Fruit fly (Drosophila melanogaster) whole organism, embryonic: ENCODE data around the gene sro.

Experiments
- Antp ChIP-seq: fragments of 200-800 bp; sonication (Bioruptor generic); optimal IDR thresholded peaks from 3 replicates; lab custom pipeline; 2016; ENCODE audit warnings: missing biosample characterization, missing genetic modification characterization
- Bgb ChIP-seq: fragments of 200-800 bp; sonication (Bioruptor generic); IDR thresholded peaks from 2 replicates; pipeline ENCODE4 v1.3.6; 2022; ENCODE audit warnings: missing biosample characterization, missing genetic modification characterization; ENCODE audit not compliant: partially characterized antibody
- CG11085 ChIP-seq: fragments of 200-800 bp; sonication (Bioruptor generic); IDR thresholded peaks from 2 replicates; pipeline ENCODE4 v1.3.6; 2022; ENCODE audit warnings: missing biosample characterization, missing genetic modification characterization
- CG11696 ChIP-seq: fragments of 200-800 bp; sonication (Bioruptor generic); IDR thresholded peaks from 2 replicates; pipeline ENCODE4 v1.3.6; 2022; ENCODE audit warnings: missing biosample characterization, missing genetic modification characterization
- CG12659 ChIP-seq: fragments of 200-800 bp; sonication (Bioruptor generic); optimal IDR thresholded peaks from 3 replicates; lab custom pipeline; 2017; ENCODE audit warnings: mild to moderate bottlenecking, missing biosample characterization, missing genetic modification reagents, missing genetic modification characterization
- CG13287 ChIP-seq: fragments of 200-800 bp; sonication (Bioruptor generic); IDR thresholded peaks from 2 replicates; pipeline ENCODE4 v1.3.6; 2022; ENCODE audit warnings: missing biosample characterization, missing genetic modification characterization; ENCODE audit not compliant: partially characterized antibody
- CG13894 ChIP-seq: fragments of 200-800 bp; sonication (Bioruptor generic); optimal IDR thresholded peaks from 3 replicates; lab custom pipeline; 2018; ENCODE audit warnings: missing biosample characterization, mild to moderate bottlenecking, missing genetic modification characterization, moderate library complexity
- CG14667 ChIP-seq: fragments of 200-800 bp; sonication (Bioruptor generic); IDR thresholded peaks from 2 replicates; pipeline ENCODE4 v1.3.6; 2022; ENCODE audit warnings: missing biosample characterization, missing genetic modification characterization
- CG15073 ChIP-seq: fragments of 200-800 bp; sonication (Bioruptor generic); optimal IDR thresholded peaks from 2 replicates; lab custom pipeline; 2016; ENCODE audit warnings: missing biosample characterization, missing genetic modification characterization
- CG1602 ChIP-seq: fragments of 200-800 bp; sonication (Bioruptor generic); optimal IDR thresholded peaks from 3 replicates; lab custom pipeline; 2016; ENCODE audit warnings: missing biosample characterization, missing genetic modification characterization
- CG17385 ChIP-seq: fragments of 200-800 bp; sonication (Bioruptor generic); optimal IDR thresholded peaks from 3 replicates; lab custom pipeline; 2018; ENCODE audit warnings: missing biosample characterization, mild to moderate bottlenecking, missing genetic modification characterization
- CG33213 ChIP-seq: fragments of 200-800 bp; sonication (Bioruptor generic); optimal IDR thresholded peaks from 3 replicates; lab custom pipeline; 2016; ENCODE audit warnings: missing biosample characterization, missing genetic modification characterization
- CG34224 ChIP-seq: fragments of 200-800 bp; sonication (Bioruptor generic); IDR thresholded peaks from 3 replicates; pipeline ENCODE4 v1.3.6; 2022; ENCODE audit warnings: missing biosample characterization, missing genetic modification characterization; ENCODE audit not compliant: partially characterized antibody
- CG4328 ChIP-seq: fragments of 200-800 bp; sonication (Bioruptor generic); optimal IDR thresholded peaks from 3 replicates; lab custom pipeline; 2017; ENCODE audit warnings: missing biosample characterization, missing genetic modification reagents, missing genetic modification characterization
- CG4424 ChIP-seq: fragments of 200-800 bp; sonication (Bioruptor generic); optimal IDR thresholded peaks from 3 replicates; lab custom pipeline; 2016; ENCODE audit warnings: missing biosample characterization, missing genetic modification characterization
- CG5953 ChIP-seq: fragments of 200-800 bp; sonication (Bioruptor generic); IDR thresholded peaks from 2 replicates; pipeline ENCODE4 v1.3.6; 2022; ENCODE audit warnings: missing biosample characterization, missing genetic modification characterization
- CG6254 ChIP-seq: fragments of 200-800 bp; sonication (Bioruptor generic); optimal IDR thresholded peaks from 3 replicates; lab custom pipeline; 2017; ENCODE audit warnings: mild to moderate bottlenecking, missing biosample characterization, missing genetic modification reagents, missing genetic modification characterization
- CG7556 ChIP-seq: fragments of 200-800 bp; sonication (Bioruptor generic); optimal IDR thresholded peaks from 2 replicates; lab custom pipeline; 2017; ENCODE audit warnings: missing biosample characterization, mild to moderate bottlenecking, missing genetic modification characterization
- Ets65A ChIP-seq: fragments of 200-800 bp; sonication (Bioruptor generic); peaks from one replicate; lab custom pipeline; 2016; ENCODE audit warnings: missing biosample characterization, missing genetic modification characterization
- HLH4C ChIP-seq: fragments of 200-800 bp; sonication (Bioruptor generic); IDR thresholded peaks from 3 replicates; pipeline ENCODE4 v1.3.6; 2022; ENCODE audit warnings: missing biosample characterization, missing genetic modification characterization; ENCODE audit not compliant: partially characterized antibody
- Hmr ChIP-seq: fragments of 200-800 bp; sonication (Bioruptor generic); optimal IDR thresholded peaks from 3 replicates; lab custom pipeline; 2017; ENCODE audit warnings: mild to moderate bottlenecking, missing biosample characterization, missing genetic modification reagents, missing genetic modification characterization
- Lim3 ChIP-seq: fragments of 200-800 bp; sonication (Bioruptor generic); IDR thresholded peaks from 2 replicates; pipeline ENCODE4 v1.3.6; 2022; ENCODE audit warnings: missing biosample characterization, missing genetic modification characterization
- Neu2 ChIP-seq: fragments of 200-800 bp; sonication (Bioruptor generic); optimal IDR thresholded peaks from 3 replicates; lab custom pipeline; 2016; ENCODE audit warnings: missing biosample characterization, missing genetic modification characterization, borderline replicate concordance
- Pdp1 ChIP-seq, 2 experiments: fragments of 200-800 bp; sonication (Bioruptor generic); optimal IDR thresholded peaks; 3 replicates each; lab custom pipeline; 2016; ENCODE audit warnings: missing biosample characterization in 2 of 2, missing genetic modification characterization in 2 of 2, mild to moderate bottlenecking in 1 of 2, moderate library complexity in 1 of 2
- Sry-δ ChIP-seq: fragments of 200-800 bp; sonication (Bioruptor generic); optimal IDR thresholded peaks from 2 replicates; lab custom pipeline; 2016; ENCODE audit warnings: missing biosample characterization, missing genetic modification characterization
- ara ChIP-seq: fragments of 200-800 bp; sonication (Bioruptor generic); IDR thresholded peaks from 2 replicates; pipeline ENCODE4 v1.3.6; 2022; ENCODE audit warnings: missing biosample characterization, missing genetic modification characterization
- az2 ChIP-seq: fragments of 200-800 bp; sonication (Bioruptor generic); optimal IDR thresholded peaks from 3 replicates; lab custom pipeline; 2016; ENCODE audit warnings: missing biosample characterization, missing genetic modification characterization
- bcd ChIP-seq: fragments of 200-800 bp; sonication (Bioruptor generic); optimal IDR thresholded peaks from 2 replicates; lab custom pipeline; 2017; ENCODE audit warnings: missing biosample characterization, mild to moderate bottlenecking, missing genetic modification characterization
- bsh ChIP-seq, 2 experiments: fragments of 200-800 bp; sonication (Bioruptor generic); optimal IDR thresholded peaks; 2 replicates each; lab custom pipeline; 2017 to 2018; ENCODE audit warnings: mild to moderate bottlenecking in 2 of 2, missing biosample characterization in 2 of 2, missing genetic modification characterization in 2 of 2, moderate library complexity in 1 of 2
- btn ChIP-seq: fragments of 200-800 bp; sonication (Bioruptor generic); optimal IDR thresholded peaks from 2 replicates; lab custom pipeline; 2016; ENCODE audit warnings: missing biosample characterization, missing genetic modification characterization
- cad ChIP-seq: fragments of >200 bp; optimal IDR thresholded peaks from 2 replicates; lab custom pipeline; 2017; ENCODE audit warnings: missing biosample characterization, missing genetic modification characterization
- corto ChIP-seq: fragments of 200-800 bp; sonication (Bioruptor generic); optimal IDR thresholded peaks from 2 replicates; lab custom pipeline; 2016; ENCODE audit warnings: missing biosample characterization, mild to moderate bottlenecking, missing genetic modification characterization, moderate library complexity
- da ChIP-seq: fragments of 200-800 bp; sonication (Bioruptor generic); optimal IDR thresholded peaks from 2 replicates; lab custom pipeline; 2016; ENCODE audit warnings: missing biosample characterization, missing genetic modification characterization
- dysf ChIP-seq: fragments of 200-800 bp; sonication (Bioruptor generic); IDR thresholded peaks from 3 replicates; pipeline ENCODE4 v1.3.6; 2022; ENCODE audit warnings: missing biosample characterization, missing genetic modification characterization
- eve ChIP-seq, 2 experiments: fragments of >200 bp; optimal IDR thresholded peaks; 2 replicates each; lab custom pipeline; 2017; ENCODE audit warnings: missing biosample characterization in 2 of 2, missing genetic modification characterization in 2 of 2
- gfzf ChIP-seq: fragments of 200-800 bp; sonication (Bioruptor generic); optimal IDR thresholded peaks from 2 replicates; lab custom pipeline; 2016; ENCODE audit warnings: missing biosample characterization, mild to moderate bottlenecking, missing genetic modification characterization, moderate library complexity
- grn ChIP-seq: fragments of 200-800 bp; sonication (Bioruptor generic); optimal IDR thresholded peaks from 3 replicates; lab custom pipeline; 2017; ENCODE audit warnings: missing biosample characterization, missing genetic modification characterization
- gt ChIP-seq: fragments of 200-800 bp; sonication (Bioruptor generic); IDR thresholded peaks from 2 replicates; pipeline ENCODE4 v1.3.6; 2022; ENCODE audit warnings: missing biosample characterization, missing genetic modification characterization
- jumu ChIP-seq: fragments of 200-800 bp; sonication (Bioruptor generic); optimal IDR thresholded peaks from 3 replicates; lab custom pipeline; 2016; ENCODE audit warnings: missing biosample characterization, missing genetic modification characterization
- p53 ChIP-seq: fragments of 200-800 bp; sonication (Bioruptor generic); optimal IDR thresholded peaks from 2 replicates; lab custom pipeline; 2016; ENCODE audit warnings: missing biosample characterization, missing genetic modification characterization
- pb ChIP-seq: fragments of 200-800 bp; sonication (Bioruptor generic); optimal IDR thresholded peaks from 3 replicates; lab custom pipeline; 2016; ENCODE audit warnings: missing biosample characterization, missing genetic modification characterization
- prd ChIP-seq, 3 experiments: fragments of >200 bp in 2 of 3; fragments of 200-800 bp in 1 of 3; sonication (Bioruptor generic) in 1 of 3; optimal IDR thresholded peaks in 2 of 3; IDR thresholded peaks in 1 of 3; 2 replicates in 2 of 3; 3 replicates in 1 of 3; pipeline versions ENCODE4 v1.3.6 to Lab custom; 2017 to 2022; ENCODE audit warnings: missing biosample characterization in 1 of 3, missing genetic modification characterization in 1 of 3
- row ChIP-seq: fragments of 200-800 bp; sonication (Bioruptor generic); IDR thresholded peaks from 3 replicates; pipeline ENCODE4 v1.3.6; 2022; ENCODE audit warnings: missing biosample characterization, missing genetic modification characterization
- sima ChIP-seq: fragments of 200-800 bp; sonication (Bioruptor generic); optimal IDR thresholded peaks from 2 replicates; lab custom pipeline; 2016; ENCODE audit warnings: missing biosample characterization, missing genetic modification characterization
- tll ChIP-seq, 2 experiments: fragments of 200-800 bp in 1 of 2; fragments of >200 bp in 1 of 2; sonication (Bioruptor generic) in 1 of 2; optimal IDR thresholded peaks; 2 replicates each; lab custom pipeline; 2017 to 2019; ENCODE audit warnings: missing biosample characterization in 2 of 2, missing genetic modification characterization in 2 of 2, mild to moderate bottlenecking in 1 of 2, moderate library complexity in 1 of 2
- zen ChIP-seq: fragments of 200-800 bp; sonication (Bioruptor generic); optimal IDR thresholded peaks from 3 replicates; lab custom pipeline; 2018; ENCODE audit warnings: missing biosample characterization, mild to moderate bottlenecking, missing genetic modification characterization, moderate library complexity

The sro gene

dm6 chr3R:29794161-29794882, at the start of gene sro:
sro (plus strand) TSS chr3R:29794597.
- TF ChIP-seq tll (GFP tag; optimal IDR thresholded peaks at IDR 0.05; lab: Kevin White, UChicago) (peak in 1 of 2 experiments; percentile 85), HLH4C (GFP tag; lab: Robert Waterston, UW) (0 out of 3 replicates have a peak, but pooled peaks have one; percentile 24), Ets65A (GFP tag; lab: Kevin White, UChicago) (peak; percentile 78), CG7556 (GFP tag; lab: Kevin White, UChicago) (no peak), az2 (GFP tag; lab: Kevin White, UChicago) (no peak), zen (tag; lab: Kevin White, UChicago) (peak; percentile 63), cad (GFP tag; lab: Kevin White, UChicago) (peak; percentile 54)

dm6 chr3R:29745056-29745455, 49.3 kb upstream of the sro start, which contains the start of the genes Wdr24 and IntS11:
Wdr24 (minus strand) TSS chr3R:29745092.
IntS11 (plus strand) TSS chr3R:29745337.
- TF ChIP-seq CG4424 (GFP tag; lab: Kevin White, UChicago) (peak; percentile 42), CG11085 (GFP tag; lab: Robert Waterston, UW) (peak; percentile 92), CG5953 (GFP tag; lab: Robert Waterston, UW) (peak; percentile 80; the same call in 1 of the 2 replicates), Pdp1 (GFP tag; optimal IDR thresholded peaks at IDR 0.05; lab: Kevin White, UChicago) (peak; percentile 66 to 88), ara (peak; percentile 81), CG13894 (tag; lab: Kevin White, UChicago) (no peak), gt (GFP tag; lab: Robert Waterston, UW) (peak; percentile 68), CG34224 (GFP tag; lab: Robert Waterston, UW) (peak; percentile 31; the same call in 1 of the 3 replicates), prd (optimal IDR thresholded peaks at IDR 0.05; lab: Kevin White, UChicago) (no peak), prd (GFP tag; IDR thresholded peaks at IDR 0.05; lab: Robert Waterston, UW) (peak; percentile 96), Lim3 (GFP tag; lab: Robert Waterston, UW) (peak; percentile 64), jumu (GFP tag; lab: Kevin White, UChicago) (peak; percentile 56), CG17385 (GFP tag; lab: Kevin White, UChicago) (peak; percentile 64), CG15073 (GFP tag; lab: Kevin White, UChicago) (no peak), bcd (peak; percentile 87), Neu2 (GFP tag; lab: Kevin White, UChicago) (no peak), CG4328 (GFP tag; lab: Kevin White, UChicago) (peak; percentile 47), btn (GFP tag; lab: Kevin White, UChicago) (no peak), sima (GFP tag; lab: Kevin White, UChicago) (no peak), Sry-δ (GFP tag; lab: Kevin White, UChicago) (peak; percentile 52), bsh (GFP tag; optimal IDR thresholded peaks at IDR 0.05; lab: Kevin White, UChicago) (peak; percentile 70 to 72), grn (GFP tag; lab: Kevin White, UChicago) (peak; percentile 47), Hmr (peak; percentile 82), CG33213 (GFP tag; lab: Kevin White, UChicago) (peak; percentile 42), Antp (peak; percentile 58), pb (GFP tag; lab: Kevin White, UChicago) (no peak), p53 (GFP tag; lab: Kevin White, UChicago) (no peak), CG6254 (GFP tag; lab: Kevin White, UChicago) (peak; percentile 30), CG14667 (GFP tag; lab: Robert Waterston, UW) (peak; percentile 94), CG11696 (GFP tag; lab: Robert Waterston, UW) (no peak), gfzf (peak; percentile 61), corto (no peak), eve (GFP tag; optimal IDR thresholded peaks at IDR 0.05; lab: Kevin White, UChicago) (no peak), CG13287 (peak; percentile 64; the same call in 1 of the 2 replicates), Bgb (GFP tag; lab: Robert Waterston, UW) (peak; percentile 37; the same call in 1 of the 2 replicates), row (GFP tag; lab: Robert Waterston, UW) (peak; percentile 98), CG1602 (GFP tag; lab: Kevin White, UChicago) (peak; percentile 84), dysf (peak; percentile 96), da (GFP tag; lab: Kevin White, UChicago) (no peak), CG12659 (GFP tag; lab: Kevin White, UChicago) (peak; percentile 91)
